Fruit fly (Drosophila melanogaster) whole organism, embryonic: ENCODE measurements around the gene Lrr47.

Experiments used
- Atf6 ChIP-seq: fragments of 200-800 bp; sonication (Bioruptor generic); IDR thresholded peaks from 2 replicates; pipeline ENCODE4 v1.3.6; 2022; ENCODE audit warnings: missing biosample characterization, missing genetic modification characterization
- B-H2 ChIP-seq: fragments of 200-800 bp; sonication (Bioruptor generic); optimal IDR thresholded peaks from 2 replicates; lab custom pipeline; 2018; ENCODE audit warnings: missing biosample characterization, mild to moderate bottlenecking, missing genetic modification characterization
- Blimp-1 ChIP-seq: fragments of 200-800 bp; sonication (Bioruptor generic); optimal IDR thresholded peaks from 3 replicates; lab custom pipeline; 2018; ENCODE audit warnings: missing biosample characterization, missing genetic modification characterization, mild to moderate bottlenecking, moderate library complexity, missing genetic modification reagents
- CG10274 ChIP-seq: fragments of 200-800 bp; sonication (Bioruptor generic); optimal IDR thresholded peaks from 3 replicates; lab custom pipeline; 2017; ENCODE audit warnings: missing biosample characterization, mild to moderate bottlenecking, missing genetic modification characterization
- CG11398 ChIP-seq: fragments of 200-800 bp; sonication (Bioruptor generic); optimal IDR thresholded peaks from 2 replicates; lab custom pipeline; 2016; ENCODE audit warnings: missing biosample characterization, missing genetic modification characterization
- CG12744 ChIP-seq: fragments of 200-800 bp; sonication (Bioruptor generic); optimal IDR thresholded peaks from 2 replicates; lab custom pipeline; 2016; ENCODE audit warnings: missing biosample characterization, missing genetic modification characterization
- CG13296 ChIP-seq: fragments of 200-800 bp; sonication (Bioruptor generic); optimal IDR thresholded peaks from 3 replicates; lab custom pipeline; 2018; ENCODE audit warnings: missing biosample characterization, mild to moderate bottlenecking, missing genetic modification characterization
- CG17328 ChIP-seq: fragments of 200-800 bp; sonication (Bioruptor generic); IDR thresholded peaks from 2 replicates; pipeline ENCODE4 v1.3.6; 2022; ENCODE audit warnings: missing biosample characterization, missing genetic modification characterization
- CG2202 ChIP-seq: fragments of 200-800 bp; sonication (Bioruptor generic); optimal IDR thresholded peaks from 2 replicates; lab custom pipeline; 2018; ENCODE audit warnings: missing biosample characterization, mild to moderate bottlenecking, missing genetic modification characterization
- CG31365 ChIP-seq: fragments of 200-800 bp; sonication (Bioruptor generic); optimal IDR thresholded peaks from 2 replicates; lab custom pipeline; 2018; ENCODE audit warnings: missing biosample characterization, mild to moderate bottlenecking, missing genetic modification characterization
- CG34224 ChIP-seq: fragments of 200-800 bp; sonication (Bioruptor generic); IDR thresholded peaks from 3 replicates; pipeline ENCODE4 v1.3.6; 2022; ENCODE audit warnings: missing biosample characterization, missing genetic modification characterization; ENCODE audit not compliant: partially characterized antibody
- CG43689 ChIP-seq: fragments of 200-800 bp; sonication (Bioruptor generic); IDR thresholded peaks from 2 replicates; pipeline ENCODE4 v1.3.6; 2022; ENCODE audit warnings: missing biosample characterization, missing genetic modification characterization
- CG7963 ChIP-seq: fragments of 200-800 bp; sonication (Bioruptor generic); IDR thresholded peaks from 3 replicates; pipeline ENCODE4 v1.3.6; 2022; ENCODE audit warnings: missing biosample characterization, missing genetic modification characterization; ENCODE audit not compliant: partially characterized antibody
- CG8281 ChIP-seq: fragments of 200-800 bp; sonication (Bioruptor generic); optimal IDR thresholded peaks from 2 replicates; lab custom pipeline; 2018; ENCODE audit warnings: missing biosample characterization, mild to moderate bottlenecking, missing genetic modification characterization, moderate library complexity
- Chrac-16 ChIP-seq: fragments of 200-800 bp; sonication (Bioruptor generic); optimal IDR thresholded peaks from 3 replicates; lab custom pipeline; 2016; ENCODE audit warnings: missing biosample characterization, missing genetic modification characterization
- CrebB ChIP-seq: fragments of 200-800 bp; sonication (Bioruptor generic); optimal IDR thresholded peaks from 3 replicates; lab custom pipeline; 2018; ENCODE audit warnings: missing biosample characterization, mild to moderate bottlenecking, missing genetic modification characterization
- D19A ChIP-seq: fragments of 200-800 bp; optimal IDR thresholded peaks from 3 replicates; lab custom pipeline; 2019; ENCODE audit warnings: missing biosample characterization, mild to moderate bottlenecking, missing genetic modification characterization, moderate library complexity
- Deaf1 ChIP-seq: fragments of 200-800 bp; optimal IDR thresholded peaks from 3 replicates; lab custom pipeline; 2019; ENCODE audit warnings: missing biosample characterization, mild to moderate bottlenecking, missing genetic modification characterization, moderate library complexity
- Dip2 ChIP-seq: fragments of 200-800 bp; sonication (Bioruptor generic); IDR thresholded peaks from 2 replicates; pipeline ENCODE4 v1.3.6; 2022; ENCODE audit warnings: missing biosample characterization, missing genetic modification characterization
- Dll ChIP-seq: fragments of 200-800 bp; sonication (Bioruptor generic); IDR thresholded peaks from 4 replicates; pipeline ENCODE4 v1.3.6; 2022; ENCODE audit warnings: missing biosample characterization, missing genetic modification characterization; ENCODE audit not compliant: partially characterized antibody
- Fer1 ChIP-seq: fragments of 200-800 bp; sonication (Bioruptor generic); optimal IDR thresholded peaks from 2 replicates; lab custom pipeline; 2017; ENCODE audit warnings: missing biosample characterization, mild to moderate bottlenecking, missing genetic modification characterization
- GATAe ChIP-seq: fragments of 200-800 bp; sonication (Bioruptor generic); conservative IDR thresholded peaks from 2 replicates; pipeline ENCODE4 v1.3.6; 2022; ENCODE audit warnings: missing biosample characterization, missing genetic modification characterization
- Hmr ChIP-seq: fragments of 200-800 bp; sonication (Bioruptor generic); optimal IDR thresholded peaks from 3 replicates; lab custom pipeline; 2017; ENCODE audit warnings: mild to moderate bottlenecking, missing biosample characterization, missing genetic modification reagents, missing genetic modification characterization
- Hr51 ChIP-seq, 2 experiments: fragments of 200-800 bp; sonication (Bioruptor generic); optimal IDR thresholded peaks; 2 replicates in 1 of 2; 3 replicates in 1 of 2; lab custom pipeline; 2016 to 2018; ENCODE audit warnings: missing biosample characterization in 2 of 2, missing genetic modification characterization in 2 of 2, mild to moderate bottlenecking in 1 of 2, moderate library complexity in 1 of 2
- MESR4 ChIP-seq: fragments of 200-800 bp; sonication (Bioruptor generic); optimal IDR thresholded peaks from 2 replicates; lab custom pipeline; 2018; ENCODE audit warnings: missing biosample characterization, mild to moderate bottlenecking, missing genetic modification characterization, moderate library complexity
- NC2α ChIP-seq: fragments of 200-800 bp; sonication (Bioruptor generic); optimal IDR thresholded peaks from 2 replicates; lab custom pipeline; 2016; ENCODE audit warnings: missing biosample characterization, missing genetic modification characterization
- Neu2 ChIP-seq: fragments of 200-800 bp; sonication (Bioruptor generic); optimal IDR thresholded peaks from 3 replicates; lab custom pipeline; 2016; ENCODE audit warnings: missing biosample characterization, missing genetic modification characterization, borderline replicate concordance
- Side ChIP-seq: fragments of 200-800 bp; sonication (Bioruptor generic); optimal IDR thresholded peaks from 2 replicates; lab custom pipeline; 2016; ENCODE audit warnings: missing biosample characterization, missing genetic modification characterization
- Taf1 ChIP-seq: fragments of 200-800 bp; sonication (Bioruptor generic); IDR thresholded peaks from 2 replicates; pipeline ENCODE4 v1.3.6; 2022; ENCODE audit warnings: missing biosample characterization, missing genetic modification characterization
- Usf ChIP-seq: fragments of 200-800 bp; sonication (Bioruptor generic); optimal IDR thresholded peaks from 2 replicates; lab custom pipeline; 2017; ENCODE audit warnings: missing genotype, missing biosample characterization, missing genetic modification characterization
- abd-A ChIP-seq: fragments of 200-800 bp; sonication (Bioruptor generic); optimal IDR thresholded peaks from 3 replicates; lab custom pipeline; 2019; ENCODE audit warnings: missing biosample characterization, mild to moderate bottlenecking, missing genetic modification characterization, moderate library complexity
- ac ChIP-seq: fragments of 200-800 bp; sonication (Bioruptor generic); optimal IDR thresholded peaks from 3 replicates; lab custom pipeline; 2017; ENCODE audit warnings: missing biosample characterization, mild to moderate bottlenecking, missing genetic modification characterization
- btn ChIP-seq: fragments of 200-800 bp; sonication (Bioruptor generic); optimal IDR thresholded peaks from 2 replicates; lab custom pipeline; 2016; ENCODE audit warnings: missing biosample characterization, missing genetic modification characterization
- dati ChIP-seq: fragments of 200-800 bp; sonication (Bioruptor generic); IDR thresholded peaks from 2 replicates; pipeline ENCODE4 v1.3.6; 2022; ENCODE audit warnings: missing biosample characterization, missing genetic modification characterization
- fd64A ChIP-seq: fragments of 200-800 bp; sonication (Bioruptor generic); optimal IDR thresholded peaks from 3 replicates; lab custom pipeline; 2018; ENCODE audit warnings: missing biosample characterization, mild to moderate bottlenecking, missing genetic modification characterization
- fd96Cb ChIP-seq: fragments of 200-800 bp; sonication (Bioruptor generic); optimal IDR thresholded peaks from 2 replicates; lab custom pipeline; 2018; ENCODE audit warnings: missing biosample characterization, mild to moderate bottlenecking, missing genetic modification characterization, moderate library complexity
- grn ChIP-seq: fragments of 200-800 bp; sonication (Bioruptor generic); optimal IDR thresholded peaks from 3 replicates; lab custom pipeline; 2017; ENCODE audit warnings: missing biosample characterization, missing genetic modification characterization
- hbn ChIP-seq: fragments of 200-800 bp; sonication (Bioruptor generic); IDR thresholded peaks from 2 replicates; pipeline ENCODE4 v1.3.6; 2022; ENCODE audit warnings: missing biosample characterization, missing genetic modification characterization; ENCODE audit not compliant: partially characterized antibody
- inv ChIP-seq: fragments of 200-800 bp; sonication (Bioruptor generic); IDR thresholded peaks from 2 replicates; pipeline ENCODE4 v1.3.6; 2022; ENCODE audit warnings: missing biosample characterization, missing genetic modification characterization; ENCODE audit not compliant: partially characterized antibody
- jing ChIP-seq: fragments of 200-800 bp; sonication (Bioruptor generic); optimal IDR thresholded peaks from 2 replicates; lab custom pipeline; 2018; ENCODE audit warnings: missing biosample characterization, mild to moderate bottlenecking, missing genetic modification characterization
- jumu ChIP-seq: fragments of 200-800 bp; sonication (Bioruptor generic); optimal IDR thresholded peaks from 3 replicates; lab custom pipeline; 2016; ENCODE audit warnings: missing biosample characterization, missing genetic modification characterization
- otp ChIP-seq: fragments of 200-800 bp; sonication (Bioruptor generic); IDR thresholded peaks from 3 replicates; pipeline ENCODE4, ENCODE4 v1.3.6; 2022; ENCODE audit warnings: missing biosample characterization, missing genetic modification characterization
- psq ChIP-seq: fragments of 200-800 bp; sonication (Bioruptor generic); optimal IDR thresholded peaks from 2 replicates; lab custom pipeline; 2017; ENCODE audit warnings: missing biosample characterization, missing genetic modification characterization
- pzg ChIP-seq: fragments of 200-800 bp; sonication (Bioruptor generic); optimal IDR thresholded peaks from 3 replicates; lab custom pipeline; 2018; ENCODE audit warnings: missing biosample characterization, mild to moderate bottlenecking, missing genetic modification characterization, moderate library complexity
- repo ChIP-seq: fragments of 200-800 bp; sonication (Bioruptor generic); optimal IDR thresholded peaks from 2 replicates; lab custom pipeline; 2016; ENCODE audit warnings: missing biosample characterization, missing genetic modification characterization
- shn ChIP-seq: fragments of 200-800 bp; sonication (Bioruptor generic); optimal IDR thresholded peaks from 3 replicates; lab custom pipeline; 2016; ENCODE audit warnings: missing biosample characterization, missing genetic modification characterization
- slbo ChIP-seq: fragments of 200-800 bp; sonication (Bioruptor generic); IDR thresholded peaks from 2 replicates; pipeline ENCODE4 v1.3.6; 2022; ENCODE audit warnings: missing biosample characterization, missing genetic modification characterization
- tin ChIP-seq: fragments of 200-800 bp; sonication (Bioruptor generic); optimal IDR thresholded peaks from 3 replicates; lab custom pipeline; 2016; ENCODE audit warnings: missing biosample characterization, missing genetic modification characterization
- trh ChIP-seq: fragments of 200-800 bp; sonication (Bioruptor generic); optimal IDR thresholded peaks from 2 replicates; lab custom pipeline; 2016; ENCODE audit warnings: missing biosample characterization, missing genetic modification characterization
- wor ChIP-seq: fragments of 200-800 bp; sonication (Bioruptor generic); IDR thresholded peaks from 2 replicates; pipeline ENCODE4 v1.3.6; 2022; ENCODE audit warnings: missing biosample characterization, missing genetic modification characterization

Lrr47 gene

dm6 chr2L:10506557-10507252 lies 10.4 kb upstream of the Lrr47 start, which contains the start of the genes Myo31DF and CG6094 (continued):
- TF ChIP-seq Taf1 (GFP tag; lab: Robert Waterston, UW) (no peak), inv (no peak; the same call in 1 of the 2 replicates), Usf (no peak), Deaf1 (tag; lab: Kevin White, UChicago) (peak; percentile 89), CG31365 (tag; lab: Kevin White, UChicago) (no peak), slbo (peak; percentile 65), CG10274 (GFP tag; lab: Kevin White, UChicago) (no peak), Dip2 (GFP tag; lab: Robert Waterston, UW) (no peak), Hmr (GFP tag; lab: Kevin White, UChicago) (peak; percentile 56), fd96Cb (no peak), GATAe (GFP tag; lab: Robert Waterston, UW) (no peak), D19A (tag; lab: Kevin White, UChicago) (no peak), NC2α (no peak), trh (GFP tag; lab: Kevin White, UChicago) (no peak), jing (GFP tag; lab: Kevin White, UChicago) (no peak), tin (no peak), Fer1 (GFP tag; lab: Kevin White, UChicago) (peak; percentile 39), Neu2 (GFP tag; lab: Kevin White, UChicago) (no peak), CG7963 (no peak), fd64A (peak; percentile 1), CG8281 (tag; lab: Kevin White, UChicago) (no peak), MESR4 (GFP tag; lab: Kevin White, UChicago) (peak; percentile 1), dati (GFP tag; lab: Robert Waterston, UW) (no peak), grn (GFP tag; lab: Kevin White, UChicago) (no peak), Chrac-16 (GFP tag; lab: Kevin White, UChicago) (no peak), abd-A (tag; lab: Kevin White, UChicago) (peak; percentile 15), CG43689 (GFP tag; lab: Robert Waterston, UW) (no peak), wor (GFP tag; lab: Robert Waterston, UW) (no peak), shn (GFP tag; lab: Kevin White, UChicago) (peak; percentile 45), repo (GFP tag; lab: Kevin White, UChicago) (no peak), CrebB (tag; lab: Kevin White, UChicago) (peak; percentile 17), btn (GFP tag; lab: Kevin White, UChicago) (no peak), hbn (GFP tag; lab: Robert Waterston, UW) (no peak), Dll (GFP tag; lab: Robert Waterston, UW) (no peak), CG11398 (peak; percentile 24), CG34224 (no peak), pzg (GFP tag; lab: Kevin White, UChicago) (peak; percentile 98), Atf6 (GFP tag; lab: Robert Waterston, UW) (no peak), otp (GFP tag; lab: Robert Waterston, UW) (no peak), B-H2 (GFP tag; lab: Kevin White, UChicago) (peak; percentile 55), Hr51 (GFP tag; optimal IDR thresholded peaks at IDR 0.05; lab: Kevin White, UChicago) (peak in 1 of 2 experiments; percentile 26), psq (GFP tag; lab: Kevin White, UChicago) (no peak), CG13296 (peak; percentile 23), CG2202 (tag; lab: Kevin White, UChicago) (no peak), CG17328 (GFP tag; lab: Robert Waterston, UW) (0 out of 2 replicates have a peak, but pooled peaks have one; percentile 29), Blimp-1 (GFP tag; lab: Kevin White, UChicago) (peak; percentile 32), ac (GFP tag; lab: Kevin White, UChicago) (no peak), Side (GFP tag; lab: Kevin White, UChicago) (peak; percentile 51), jumu (GFP tag; lab: Kevin White, UChicago) (peak; percentile 58), CG12744 (no peak)
